Fruit fly (Drosophila melanogaster): ENCODE measurements around the gene CG9265.

The CG9265 gene

DNA sequence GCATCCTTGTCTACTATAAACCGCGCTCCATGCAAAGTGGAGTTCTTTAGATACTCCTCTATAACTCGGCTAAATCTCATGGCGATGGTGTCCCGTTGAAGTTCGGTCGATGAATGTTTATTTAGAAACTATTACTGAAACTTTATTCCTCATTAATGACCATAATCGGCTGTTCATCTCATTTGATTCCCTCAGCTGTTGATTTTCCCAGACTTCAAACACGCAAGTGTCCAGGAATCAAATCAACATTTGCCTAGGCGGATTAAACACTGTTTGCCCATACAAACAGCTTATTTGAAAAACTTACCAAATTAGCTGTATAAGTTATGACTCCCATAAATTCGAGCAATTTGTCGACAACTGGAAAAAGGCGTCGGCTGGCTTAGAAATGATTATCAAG is 17.3 kb upstream of the CG9265 start, which contains the start of gene ppk13:
Gene ppk13 (minus strand): TSS at position 101 of the 400 bp plus-strand sequence.
- no peak for TF ChIP-seq CG12768 (GFP tag; optimal IDR thresholded peaks at IDR 0.05)
- TF ChIP-seq kay (GFP tag; ENCODE audit: borderline replicate concordance) = peak; percentile 15
- TF ChIP-seq ovo (GFP tag; optimal IDR thresholded peaks at IDR 0.05) = no peak
- TF ChIP-seq cnc (optimal IDR thresholded peaks at IDR 0.05) = no peak

dm6 chr2L:21086406-21086805 is 15.1 kb upstream of the CG9265 start, which contains the start of gene CG33509:
Gene CG33509 (minus strand): TSS chr2L:21086506.
- TF ChIP-seq bab1 (GFP tag; optimal IDR thresholded peaks at IDR 0.05) (no peak), CG14711 (tag; optimal IDR thresholded peaks at IDR 0.05) (no peak)

- TF ChIP-seq CG14711 (tag; optimal IDR thresholded peaks at IDR 0.05) (peak; percentile 6), CG11617 (GFP tag; optimal IDR thresholded peaks at IDR 0.05) (peak; percentile 24), Mnt (GFP tag; optimal IDR thresholded peaks at IDR 0.05) (no peak), cic (GFP tag; optimal IDR thresholded peaks at IDR 0.05) (peak; percentile 8)
Observed at dm6 chr2L:21084268-21084667, 13.0 kb upstream of the CG9265 start, which contains the start of gene CG33510. Gene CG33510 (minus strand): TSS chr2L:21084326.

dm6 chr2L:21082444-21083201 is 11.3 kb upstream of the CG9265 start, which contains the start of gene CG33511:
Gene CG33511 (minus strand): TSS chr2L:21082494.
- TF ChIP-seq cic (GFP tag; optimal IDR thresholded peaks at IDR 0.05) (peak; percentile 79), Mnt (GFP tag; optimal IDR thresholded peaks at IDR 0.05) (no peak)

dm6 chr2L:21077849-21078248 is 6.5 kb upstream of the CG9265 start:
- TF ChIP-seq CG1620 (GFP tag; optimal IDR thresholded peaks at IDR 0.05) (no peak), CG7101 (tag; optimal IDR thresholded peaks at IDR 0.05) (no peak), cnc (optimal IDR thresholded peaks at IDR 0.05) (no peak), Hr96 (GFP tag; optimal IDR thresholded peaks at IDR 0.05) (no peak), pad (GFP tag; optimal IDR thresholded peaks at IDR 0.05) (no peak), CG14711 (tag; optimal IDR thresholded peaks at IDR 0.05) (no peak), bab1 (GFP tag; optimal IDR thresholded peaks at IDR 0.05) (no peak), kay (GFP tag; ENCODE audit: borderline replicate concordance) (no peak), ovo (GFP tag; optimal IDR thresholded peaks at IDR 0.05) (no peak), CG33017 (tag; optimal IDR thresholded peaks at IDR 0.05) (no peak), CG5204 (GFP tag; optimal IDR thresholded peaks at IDR 0.05) (no peak), Crg-1 (GFP tag; optimal IDR thresholded peaks at IDR 0.05) (no peak), toe (GFP tag; optimal IDR thresholded peaks at IDR 0.05) (no peak), CG7045 (GFP tag; optimal IDR thresholded peaks at IDR 0.05) (no peak)

- no peak for TF ChIP-seq Crg-1 (GFP tag; optimal IDR thresholded peaks at IDR 0.05)
- TF ChIP-seq CG1620 (GFP tag; optimal IDR thresholded peaks at IDR 0.05) = no peak
- no peak for TF ChIP-seq CG14711 (tag; optimal IDR thresholded peaks at IDR 0.05)
- no peak for TF ChIP-seq Clk (GFP tag; optimal IDR thresholded peaks at IDR 0.05)
- no peak for TF ChIP-seq CG12768 (GFP tag; optimal IDR thresholded peaks at IDR 0.05)
- no peak for TF ChIP-seq CG11617 (GFP tag; optimal IDR thresholded peaks at IDR 0.05)
- no peak for TF ChIP-seq toe (GFP tag; optimal IDR thresholded peaks at IDR 0.05)
- TF ChIP-seq CG7101 (tag; optimal IDR thresholded peaks at IDR 0.05) = no peak
- TF ChIP-seq Mnt (GFP tag; optimal IDR thresholded peaks at IDR 0.05) = no peak
- no peak for TF ChIP-seq CG7045 (GFP tag; optimal IDR thresholded peaks at IDR 0.05)
Observed at dm6 chr2L:21075105-21075504, 3.8 kb upstream of the CG9265 start, which contains the start of gene tadr. Gene tadr (plus strand): TSS chr2L:21075405.

- TF ChIP-seq CG1620 (GFP tag; optimal IDR thresholded peaks at IDR 0.05) (no peak), CG7045 (GFP tag; optimal IDR thresholded peaks at IDR 0.05) (no peak), CG5204 (GFP tag; optimal IDR thresholded peaks at IDR 0.05) (no peak), CG33017 (tag; optimal IDR thresholded peaks at IDR 0.05) (no peak), Mnt (GFP tag; optimal IDR thresholded peaks at IDR 0.05) (no peak), CG12768 (GFP tag; optimal IDR thresholded peaks at IDR 0.05) (no peak), cnc (optimal IDR thresholded peaks at IDR 0.05) (no peak), CG7101 (tag; optimal IDR thresholded peaks at IDR 0.05) (no peak), kay (GFP tag; ENCODE audit: borderline replicate concordance) (no peak), ovo (GFP tag; optimal IDR thresholded peaks at IDR 0.05) (no peak), tj (GFP tag; optimal IDR thresholded peaks at IDR 0.05) (no peak), Clk (GFP tag; optimal IDR thresholded peaks at IDR 0.05) (no peak), CG11617 (GFP tag; optimal IDR thresholded peaks at IDR 0.05) (no peak)
Observed at dm6 chr2L:21073818-21074217, 2.5 kb upstream of the CG9265 start.

DNA sequence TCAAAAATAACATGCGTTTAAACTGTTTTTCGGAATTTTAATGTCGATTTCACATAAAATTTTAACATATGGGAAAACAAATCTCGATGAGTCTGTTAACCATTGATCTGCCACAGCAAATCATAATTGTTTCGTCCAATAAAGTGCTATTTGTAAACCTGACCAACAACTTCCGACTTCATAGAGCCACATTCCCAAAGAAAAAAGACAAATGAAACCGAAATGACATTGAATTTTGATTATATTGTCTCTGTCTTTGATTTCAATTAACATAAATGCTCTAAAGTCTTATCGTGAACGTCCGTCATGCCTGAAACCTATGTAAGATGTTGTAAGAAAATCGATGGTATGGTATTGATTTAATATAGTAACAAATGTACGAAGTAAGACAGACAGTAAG is 2.0 kb upstream of the CG9265 start:
- TF ChIP-seq CG5204 (GFP tag; optimal IDR thresholded peaks at IDR 0.05) = no peak
- no peak for TF ChIP-seq tj (GFP tag; optimal IDR thresholded peaks at IDR 0.05)
- no peak for TF ChIP-seq Hr96 (GFP tag; optimal IDR thresholded peaks at IDR 0.05)
- TF ChIP-seq kay (GFP tag; ENCODE audit: borderline replicate concordance) = no peak
- TF ChIP-seq CG7045 (GFP tag; optimal IDR thresholded peaks at IDR 0.05) = no peak
- TF ChIP-seq toe (GFP tag; optimal IDR thresholded peaks at IDR 0.05) = no peak
- TF ChIP-seq CG1620 (GFP tag; optimal IDR thresholded peaks at IDR 0.05) = no peak
- TF ChIP-seq CG11617 (GFP tag; optimal IDR thresholded peaks at IDR 0.05) = no peak
- no peak for TF ChIP-seq CG12768 (GFP tag; optimal IDR thresholded peaks at IDR 0.05)
- no peak for TF ChIP-seq CG14711 (tag; optimal IDR thresholded peaks at IDR 0.05)
- no peak for TF ChIP-seq cic (GFP tag; optimal IDR thresholded peaks at IDR 0.05)
- no peak for TF ChIP-seq Mnt (GFP tag; optimal IDR thresholded peaks at IDR 0.05)
- TF ChIP-seq cnc (optimal IDR thresholded peaks at IDR 0.05) = no peak
- TF ChIP-seq Clk (GFP tag; optimal IDR thresholded peaks at IDR 0.05) = no peak
